Fruit fly (Drosophila melanogaster) ovary, adult (tissue): ENCODE results near the gene CG42816.

Source experiments
- CG17801 ChIP-seq: fragments of 200-800 bp; optimal IDR thresholded peaks from 2 replicates; lab custom pipeline; 2019; ENCODE audit warnings: missing biosample characterization, mild to moderate bottlenecking, missing genetic modification characterization, moderate library complexity; ENCODE audit not compliant: partially characterized antibody

The CG42816 gene

dm6 chr3L:17797494-17797893 is at the start of gene CG42816:
TSS of gene CG42816 (minus strand) at chr3L:17797594.
- TF ChIP-seq CG17801 (GFP tag; lab: Kevin White, UChicago), result no peak

dm6 chr3L:17846982-17847355 is 49.6 kb upstream of the CG42816 start:
- TF ChIP-seq CG17801 (GFP tag; lab: Kevin White, UChicago), result peak; percentile 5

dm6 chr3L:17846169-17846981 is 49.0 kb upstream of the CG42816 start, which contains the start of the genes MED19 and CG7430:
TSS of gene MED19 (minus strand) at chr3L:17846501.
TSS of gene CG7430 (plus strand) at chr3L:17846916.
- TF ChIP-seq CG17801 (GFP tag; lab: Kevin White, UChicago), result peak; percentile 67

dm6 chr3L:17842892-17843703 is 45.7 kb upstream of the CG42816 start, which contains the start of gene CG5567:
TSS of gene CG5567 (minus strand) at chr3L:17843544.
- peak; percentile 11 for TF ChIP-seq CG17801 (GFP tag; lab: Kevin White, UChicago)

dm6 chr3L:17841085-17841606 is 43.8 kb upstream of the CG42816 start, which contains the start of gene CG5577:
TSS of gene CG5577 (minus strand) at chr3L:17841427.
- peak; percentile 73 for TF ChIP-seq CG17801 (GFP tag; lab: Kevin White, UChicago)

dm6 chr3L:17835074-17835473 is 37.7 kb upstream of the CG42816 start, which contains the start of gene CG32189:
TSS of gene CG32189 (minus strand) at chr3L:17835174.
- TF ChIP-seq CG17801 (GFP tag; lab: Kevin White, UChicago), result no peak

- no peak for TF ChIP-seq CG17801 (GFP tag; lab: Kevin White, UChicago)
Measured at dm6 chr3L:17833525-17833924, 36.1 kb upstream of the CG42816 start, which contains the start of gene CG32188. TSS of gene CG32188 (minus strand) at chr3L:17833625.

- no peak for TF ChIP-seq CG17801 (GFP tag; lab: Kevin White, UChicago)
Measured at dm6 chr3L:17822784-17823383, 25.5 kb upstream of the CG42816 start, which contains the start of the genes Ir75c and Grd. TSS of gene Ir75c (minus strand) at chr3L:17822834. TSS of gene Grd (plus strand) at chr3L:17823333.

- TF ChIP-seq CG17801 (GFP tag; lab: Kevin White, UChicago), result no peak
Measured at dm6 chr3L:17820093-17820492, 22.7 kb upstream of the CG42816 start, which contains the start of gene Ir75b. TSS of gene Ir75b (minus strand) at chr3L:17820193.

dm6 chr3L:17817821-17818220 is 20.4 kb upstream of the CG42816 start, which contains the start of gene Ir75a:
TSS of gene Ir75a (minus strand) at chr3L:17817921.
- TF ChIP-seq CG17801 (GFP tag; lab: Kevin White, UChicago), result no peak

dm6 chr3L:17814036-17814435 is 16.6 kb upstream of the CG42816 start, which contains the start of gene Cln3:
TSS of gene Cln3 (minus strand) at chr3L:17814119.
- TF ChIP-seq CG17801 (GFP tag; lab: Kevin White, UChicago), result peak; percentile 50

dm6 chr3L:17808597-17809213 is 11.3 kb upstream of the CG42816 start, which contains the start of gene CG32191:
TSS of gene CG32191 (minus strand) at chr3L:17809146.
- TF ChIP-seq CG17801 (GFP tag; lab: Kevin White, UChicago), result no peak

dm6 chr3L:17806357-17807025 is 9.1 kb upstream of the CG42816 start, which contains the start of gene CG32187:
TSS of gene CG32187 (minus strand) at chr3L:17806365.
- no peak for TF ChIP-seq CG17801 (GFP tag; lab: Kevin White, UChicago)
